Fruit fly (Drosophila melanogaster): ENCODE measurements around the gene CG15365.

CG15365 gene

DNA sequence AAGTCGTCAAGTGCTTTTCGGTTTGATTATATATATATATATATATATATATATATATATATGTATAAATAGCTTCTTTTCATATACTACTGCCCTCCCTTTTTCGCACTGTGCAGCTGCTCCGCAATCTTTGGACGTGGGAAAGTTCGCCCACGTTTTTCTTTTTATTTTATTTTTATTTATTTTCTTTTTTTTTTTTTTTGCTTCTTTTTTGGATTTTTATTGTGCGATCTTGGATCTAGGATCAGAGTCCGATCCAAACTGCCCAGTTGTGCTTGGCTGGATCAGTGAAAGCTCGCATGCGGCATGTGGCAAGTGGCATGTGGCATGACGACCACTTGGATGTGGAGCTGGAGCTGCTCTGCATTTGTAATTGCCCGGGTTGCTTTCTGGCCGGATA lies 4.4 kb downstream of the CG15365 start:
- no peak for TF ChIP-seq pad (GFP tag; optimal IDR thresholded peaks at IDR 0.05)
- no peak for TF ChIP-seq CG33017 (tag; optimal IDR thresholded peaks at IDR 0.05)
- no peak for TF ChIP-seq Hr96 (GFP tag; optimal IDR thresholded peaks at IDR 0.05)

dm6 chrX:9062665-9063064 lies 5.1 kb downstream of the CG15365 start:
- peak; percentile 2 for TF ChIP-seq bab1 (GFP tag; optimal IDR thresholded peaks at IDR 0.05)
- peak; percentile 14 for TF ChIP-seq CG7101 (tag; optimal IDR thresholded peaks at IDR 0.05)
- no peak for TF ChIP-seq Mnt (GFP tag; optimal IDR thresholded peaks at IDR 0.05)
- TF ChIP-seq Crg-1 (GFP tag; optimal IDR thresholded peaks at IDR 0.05) = no peak
- TF ChIP-seq tj (GFP tag; optimal IDR thresholded peaks at IDR 0.05) = no peak

DNA sequence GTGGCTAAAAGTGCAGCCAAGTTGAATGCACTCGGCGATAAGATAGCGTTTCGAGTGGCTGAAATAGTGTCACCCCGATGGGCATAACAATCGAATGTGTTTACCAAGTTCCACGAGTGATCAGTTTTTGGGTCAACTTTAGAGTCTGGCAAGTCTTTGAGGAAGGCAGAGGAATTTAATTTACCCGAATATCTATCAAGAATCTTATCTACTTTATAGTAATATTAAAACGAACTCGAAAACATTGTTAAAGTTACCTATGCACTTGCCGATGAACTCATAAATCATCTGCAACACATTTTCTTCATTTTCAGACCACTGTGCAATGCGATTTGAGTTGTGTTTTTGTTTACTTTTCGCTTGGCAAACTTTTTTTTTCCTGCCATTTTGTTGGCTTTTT lies 6.5 kb downstream of the CG15365 start:
- TF ChIP-seq bab1 (GFP tag; optimal IDR thresholded peaks at IDR 0.05) = peak; percentile 6
- peak; percentile 45 for TF ChIP-seq tj (GFP tag; optimal IDR thresholded peaks at IDR 0.05)
- peak; percentile 44 for TF ChIP-seq Hr96 (GFP tag; optimal IDR thresholded peaks at IDR 0.05)
- TF ChIP-seq CG1620 (GFP tag; optimal IDR thresholded peaks at IDR 0.05) = peak; percentile 7
- peak; percentile 56 for TF ChIP-seq CG11617 (GFP tag; optimal IDR thresholded peaks at IDR 0.05)
- peak; percentile 49 for TF ChIP-seq cic (GFP tag; optimal IDR thresholded peaks at IDR 0.05)
- TF ChIP-seq CG33017 (tag; optimal IDR thresholded peaks at IDR 0.05) = peak; percentile 40
- TF ChIP-seq CG7045 (GFP tag; optimal IDR thresholded peaks at IDR 0.05) = no peak
- TF ChIP-seq CG14711 (tag; optimal IDR thresholded peaks at IDR 0.05) = no peak
- TF ChIP-seq Crg-1 (GFP tag; optimal IDR thresholded peaks at IDR 0.05) = no peak
- peak; percentile 9 for TF ChIP-seq CG12768 (GFP tag; optimal IDR thresholded peaks at IDR 0.05)
- TF ChIP-seq toe (GFP tag; optimal IDR thresholded peaks at IDR 0.05) = no peak
- peak; percentile 35 for TF ChIP-seq Mnt (GFP tag; optimal IDR thresholded peaks at IDR 0.05)
- TF ChIP-seq CG5204 (GFP tag; optimal IDR thresholded peaks at IDR 0.05) = peak; percentile 47
- TF ChIP-seq Clk (GFP tag; optimal IDR thresholded peaks at IDR 0.05) = no peak
- TF ChIP-seq cnc (optimal IDR thresholded peaks at IDR 0.05) = no peak
- TF ChIP-seq kay (GFP tag; ENCODE audit: borderline replicate concordance) = peak; percentile 82
- TF ChIP-seq ovo (GFP tag; optimal IDR thresholded peaks at IDR 0.05) = peak; percentile 4
- TF ChIP-seq pad (GFP tag; optimal IDR thresholded peaks at IDR 0.05) = peak; percentile 39
- peak; percentile 53 for TF ChIP-seq CG7101 (tag; optimal IDR thresholded peaks at IDR 0.05)

- no peak for TF ChIP-seq cic (GFP tag; optimal IDR thresholded peaks at IDR 0.05)
- peak; percentile 44 for TF ChIP-seq CG33017 (tag; optimal IDR thresholded peaks at IDR 0.05)
- no peak for TF ChIP-seq CG1620 (GFP tag; optimal IDR thresholded peaks at IDR 0.05)
- TF ChIP-seq CG14711 (tag; optimal IDR thresholded peaks at IDR 0.05) = peak; percentile 63
- no peak for TF ChIP-seq Hr96 (GFP tag; optimal IDR thresholded peaks at IDR 0.05)
- TF ChIP-seq Clk (GFP tag; optimal IDR thresholded peaks at IDR 0.05) = no peak
- no peak for TF ChIP-seq toe (GFP tag; optimal IDR thresholded peaks at IDR 0.05)
- no peak for TF ChIP-seq bab1 (GFP tag; optimal IDR thresholded peaks at IDR 0.05)
- TF ChIP-seq pad (GFP tag; optimal IDR thresholded peaks at IDR 0.05) = peak; percentile 26
- TF ChIP-seq Mnt (GFP tag; optimal IDR thresholded peaks at IDR 0.05) = no peak
- peak; percentile 14 for TF ChIP-seq tj (GFP tag; optimal IDR thresholded peaks at IDR 0.05)
- TF ChIP-seq CG11617 (GFP tag; optimal IDR thresholded peaks at IDR 0.05) = peak; percentile 7
- peak; percentile 46 for TF ChIP-seq CG5204 (GFP tag; optimal IDR thresholded peaks at IDR 0.05)
- TF ChIP-seq CG7045 (GFP tag; optimal IDR thresholded peaks at IDR 0.05) = peak; percentile 39
- peak; percentile 73 for TF ChIP-seq CG7101 (tag; optimal IDR thresholded peaks at IDR 0.05)
- TF ChIP-seq cnc (optimal IDR thresholded peaks at IDR 0.05) = no peak
- TF ChIP-seq Crg-1 (GFP tag; optimal IDR thresholded peaks at IDR 0.05) = no peak
These were observed 7.7 kb downstream of the CG15365 start for dm6 chrX:9060078-9060477.

DNA sequence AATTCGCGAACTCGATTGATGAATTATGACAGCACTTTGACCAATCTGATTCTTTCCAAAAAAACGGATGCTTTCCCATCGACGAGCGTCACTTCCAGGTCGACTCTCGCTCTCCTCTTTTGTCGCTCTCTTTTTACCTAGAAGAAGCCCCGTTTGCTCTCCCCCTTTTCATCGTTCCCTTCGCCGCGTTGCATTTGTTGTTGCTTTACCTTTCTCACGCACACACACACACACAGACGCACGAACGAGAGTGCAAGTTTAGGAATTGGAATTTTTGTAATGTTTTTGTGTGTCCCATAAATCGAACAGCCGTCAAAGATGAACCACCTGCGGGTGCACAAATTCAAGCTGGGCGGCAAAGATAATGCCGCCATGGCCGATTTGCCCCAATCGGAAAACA lies 18.8 kb downstream of the CG15365 start:
- TF ChIP-seq ovo (GFP tag; optimal IDR thresholded peaks at IDR 0.05) (no peak), CG5204 (GFP tag; optimal IDR thresholded peaks at IDR 0.05) (no peak), pad (GFP tag; optimal IDR thresholded peaks at IDR 0.05) (peak; percentile 47)

- TF ChIP-seq CG5204 (GFP tag; optimal IDR thresholded peaks at IDR 0.05) (no peak), cnc (optimal IDR thresholded peaks at IDR 0.05) (no peak), CG7045 (GFP tag; optimal IDR thresholded peaks at IDR 0.05) (no peak), toe (GFP tag; optimal IDR thresholded peaks at IDR 0.05) (no peak), CG33017 (tag; optimal IDR thresholded peaks at IDR 0.05) (no peak), CG14711 (tag; optimal IDR thresholded peaks at IDR 0.05) (no peak), Clk (GFP tag; optimal IDR thresholded peaks at IDR 0.05) (no peak), CG11617 (GFP tag; optimal IDR thresholded peaks at IDR 0.05) (no peak), CG1620 (GFP tag; optimal IDR thresholded peaks at IDR 0.05) (no peak), ovo (GFP tag; optimal IDR thresholded peaks at IDR 0.05) (no peak), Hr96 (GFP tag; optimal IDR thresholded peaks at IDR 0.05) (no peak), CG7101 (tag; optimal IDR thresholded peaks at IDR 0.05) (no peak), Crg-1 (GFP tag; optimal IDR thresholded peaks at IDR 0.05) (no peak), pad (GFP tag; optimal IDR thresholded peaks at IDR 0.05) (no peak), tj (GFP tag; optimal IDR thresholded peaks at IDR 0.05) (no peak)
These were observed 19.4 kb downstream of the CG15365 start for dm6 chrX:9048385-9048750.

DNA sequence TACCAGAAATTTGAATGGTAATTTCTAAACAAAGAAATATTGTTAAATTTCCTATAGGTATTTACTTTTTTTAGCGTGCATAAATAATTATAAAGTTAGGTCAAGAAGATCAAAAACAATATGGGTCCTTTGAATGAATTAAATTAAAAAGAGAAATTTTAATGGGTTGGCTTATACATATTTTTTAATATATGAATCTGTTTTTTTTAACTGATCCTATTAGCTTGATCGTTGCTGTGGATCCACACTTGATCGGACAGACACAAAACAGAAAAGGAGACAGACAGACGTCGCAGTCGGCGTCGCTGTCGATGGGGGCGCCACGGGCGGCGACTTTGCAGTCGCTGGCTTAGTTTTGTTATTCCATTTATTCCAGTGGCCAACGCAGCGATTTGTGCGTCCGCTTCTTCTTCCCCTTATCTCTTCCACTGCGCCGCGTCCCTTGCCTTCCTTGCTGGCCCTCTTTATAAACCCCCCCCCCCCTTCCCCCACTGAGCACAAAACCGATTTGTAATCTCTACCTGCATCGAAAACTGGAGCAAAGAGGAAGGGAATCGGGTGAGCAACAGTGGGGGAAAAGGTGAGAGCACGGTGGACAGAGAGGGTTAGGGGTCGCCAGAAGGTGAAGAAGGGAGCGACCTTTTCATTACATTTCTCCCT lies 19.9 kb downstream of the CG15365 start:
- TF ChIP-seq Mnt (GFP tag; optimal IDR thresholded peaks at IDR 0.05) (no peak), tj (GFP tag; optimal IDR thresholded peaks at IDR 0.05) (no peak), CG7045 (GFP tag; optimal IDR thresholded peaks at IDR 0.05) (no peak), CG5204 (GFP tag; optimal IDR thresholded peaks at IDR 0.05) (no peak), CG12768 (GFP tag; optimal IDR thresholded peaks at IDR 0.05) (no peak), CG33017 (tag; optimal IDR thresholded peaks at IDR 0.05) (peak; percentile 32), kay (GFP tag; ENCODE audit: borderline replicate concordance) (no peak), ovo (GFP tag; optimal IDR thresholded peaks at IDR 0.05) (no peak), Crg-1 (GFP tag; optimal IDR thresholded peaks at IDR 0.05) (no peak), CG7101 (tag; optimal IDR thresholded peaks at IDR 0.05) (peak; percentile 46), CG14711 (tag; optimal IDR thresholded peaks at IDR 0.05) (peak; percentile 44), pad (GFP tag; optimal IDR thresholded peaks at IDR 0.05) (peak; percentile 84), bab1 (GFP tag; optimal IDR thresholded peaks at IDR 0.05) (peak; percentile 37)
